Worm (Caenorhabditis elegans) whole organism, L2 larva: ENCODE measurements around the gene W10G11.1.

ENCODE experiments used
- C34F6.9 ChIP-seq: fragments of 150-350 bp; optimal IDR thresholded peaks from 2 replicates; lab custom pipeline; 2014; ENCODE audit warnings: missing biosample characterization, missing genetic modification characterization
- F13H6.1 ChIP-seq: sonication (generic microtip); optimal IDR thresholded peaks from 2 replicates; lab custom pipeline; 2016; ENCODE audit warnings: missing genetic modification characterization, missing compliant biosample characterization
- R02D3.7 ChIP-seq: fragments of 150-350 bp; optimal IDR thresholded peaks from 2 replicates; lab custom pipeline; 2014; ENCODE audit warnings: missing biosample characterization, missing genetic modification characterization
- ZK546.5 ChIP-seq: sonication (generic microtip); optimal IDR thresholded peaks from 2 replicates; lab custom pipeline; 2017; ENCODE audit warnings: missing biosample characterization, missing genetic modification characterization
- alr-1 ChIP-seq: fragments of 150-350 bp; optimal IDR thresholded peaks from 2 replicates; lab custom pipeline; 2014; ENCODE audit warnings: missing biosample characterization, missing genetic modification characterization
- aly-2 ChIP-seq: fragments of 150-350 bp; optimal IDR thresholded peaks from 2 replicates; lab custom pipeline; 2014; ENCODE audit warnings: missing biosample characterization, missing genetic modification characterization
- ama-1 ChIP-seq: fragments of 150-350 bp; optimal IDR thresholded peaks from 2 replicates; lab custom pipeline; 2018; ENCODE audit warnings: inconsistent platforms
- blmp-1 ChIP-seq: sonication (generic microtip); optimal IDR thresholded peaks from 2 replicates; lab custom pipeline; 2017; ENCODE audit warnings: missing genetic modification characterization, mild to moderate bottlenecking, missing compliant biosample characterization, antibody characterized with exemption, moderate library complexity; ENCODE audit not compliant: insufficient read depth
- ceh-16 ChIP-seq: fragments of 150-350 bp; optimal IDR thresholded peaks from 2 replicates; lab custom pipeline; 2014; ENCODE audit warnings: missing biosample characterization, missing genetic modification characterization
- ceh-82 ChIP-seq: fragments of 150-350 bp; optimal IDR thresholded peaks from 2 replicates; lab custom pipeline; 2014; ENCODE audit warnings: missing biosample characterization, missing genetic modification characterization
- crh-2 ChIP-seq: sonication (generic microtip); optimal IDR thresholded peaks from 2 replicates; lab custom pipeline; 2017; ENCODE audit warnings: missing biosample characterization, missing genetic modification characterization
- dmd-4 ChIP-seq: sonication (generic microtip); optimal IDR thresholded peaks from 2 replicates; lab custom pipeline; 2017; ENCODE audit warnings: missing biosample characterization, missing genetic modification characterization
- egl-27 ChIP-seq: sonication (generic microtip); optimal IDR thresholded peaks from 3 replicates; lab custom pipeline; 2017; ENCODE audit warnings: missing biosample characterization, missing genetic modification reagents, missing genetic modification characterization
- elt-1 ChIP-seq: fragments of 150-350 bp; optimal IDR thresholded peaks from 2 replicates; lab custom pipeline; 2014; ENCODE audit warnings: missing biosample characterization, missing genetic modification characterization
- elt-3 ChIP-seq: sonication (generic microtip); optimal IDR thresholded peaks from 2 replicates; lab custom pipeline; 2017; ENCODE audit warnings: missing biosample characterization, missing genetic modification characterization
- fos-1 ChIP-seq: fragments of 150-350 bp; optimal IDR thresholded peaks from 2 replicates; lab custom pipeline; 2014; ENCODE audit warnings: missing biosample characterization, missing genetic modification characterization
- gmeb-1 ChIP-seq: fragments of 150-350 bp; optimal IDR thresholded peaks from 2 replicates; lab custom pipeline; 2014; ENCODE audit warnings: missing biosample characterization, missing genetic modification characterization
- lin-11 ChIP-seq: fragments of 150-350 bp; sonication (generic microtip); optimal IDR thresholded peaks from 2 replicates; lab custom pipeline; 2014; ENCODE audit warnings: missing biosample characterization, missing genetic modification characterization, inconsistent platforms, mixed read lengths
- lin-13 ChIP-seq: fragments of 150-350 bp; optimal IDR thresholded peaks from 2 replicates; lab custom pipeline; 2014; ENCODE audit warnings: missing biosample characterization, missing genetic modification reagents, missing genetic modification characterization
- lin-39 ChIP-seq: fragments of 150-350 bp; optimal IDR thresholded peaks from 2 replicates; lab custom pipeline; 2014; ENCODE audit warnings: missing biosample characterization, missing genetic modification reagents, missing genetic modification characterization
- lsy-2 ChIP-seq, 2 experiments: fragments of 150-350 bp in 1 of 2; sonication (generic microtip) in 1 of 2; optimal IDR thresholded peaks; 2 replicates each; lab custom pipeline; 2014 to 2017; ENCODE audit warnings: missing biosample characterization in 2 of 2, missing genetic modification characterization in 2 of 2
- mbf-1 ChIP-seq: sonication (generic microtip); optimal IDR thresholded peaks from 2 replicates; lab custom pipeline; 2017; ENCODE audit warnings: missing biosample characterization, missing genetic modification characterization
- mdl-1 ChIP-seq, 2 experiments: fragments of 150-350 bp in 1 of 2; sonication (generic microtip) in 1 of 2; optimal IDR thresholded peaks; 2 replicates each; lab custom pipeline; 2017; ENCODE audit warnings: missing biosample characterization in 2 of 2, missing genetic modification characterization in 2 of 2
- nhr-10 ChIP-seq: sonication (generic microtip); optimal IDR thresholded peaks from 2 replicates; lab custom pipeline; 2017; ENCODE audit warnings: missing biosample characterization, missing genetic modification characterization
- nhr-11 ChIP-seq: fragments of 150-350 bp; optimal IDR thresholded peaks from 2 replicates; lab custom pipeline; 2014; ENCODE audit warnings: missing biosample characterization, missing genetic modification characterization
- nhr-12 ChIP-seq: fragments of 150-350 bp; optimal IDR thresholded peaks from 2 replicates; lab custom pipeline; 2014; ENCODE audit warnings: missing biosample characterization, missing genetic modification characterization
- nhr-21 ChIP-seq: fragments of 150-350 bp; optimal IDR thresholded peaks from 2 replicates; lab custom pipeline; 2014; ENCODE audit warnings: missing biosample characterization, missing genetic modification characterization
- nhr-23 ChIP-seq: fragments of 150-350 bp; optimal IDR thresholded peaks from 2 replicates; lab custom pipeline; 2014; ENCODE audit warnings: missing biosample characterization, missing genetic modification reagents, missing genetic modification characterization
- nhr-237 ChIP-seq: fragments of 150-350 bp; optimal IDR thresholded peaks from 2 replicates; lab custom pipeline; 2014; ENCODE audit warnings: missing biosample characterization, missing genetic modification characterization
- nhr-25 ChIP-seq: fragments of 150-350 bp; sonication (generic microtip); optimal IDR thresholded peaks from 3 replicates; lab custom pipeline; 2014; ENCODE audit warnings: missing biosample characterization, missing genetic modification characterization
- nhr-6 ChIP-seq: fragments of 150-350 bp; optimal IDR thresholded peaks from 2 replicates; lab custom pipeline; 2014; ENCODE audit warnings: missing biosample characterization, missing genetic modification characterization
- nhr-77 ChIP-seq: fragments of 150-350 bp; optimal IDR thresholded peaks from 2 replicates; lab custom pipeline; 2014; ENCODE audit warnings: missing biosample characterization, missing genetic modification characterization
- peb-1 ChIP-seq: fragments of 150-350 bp; optimal IDR thresholded peaks from 2 replicates; lab custom pipeline; 2014; ENCODE audit warnings: missing biosample characterization, missing genetic modification characterization
- sem-4 ChIP-seq: fragments of 150-350 bp; optimal IDR thresholded peaks from 2 replicates; lab custom pipeline; 2014; ENCODE audit warnings: missing biosample characterization, missing genetic modification reagents, missing genetic modification characterization
- skn-1 ChIP-seq: sonication (generic microtip); optimal IDR thresholded peaks from 2 replicates; lab custom pipeline; 2017; ENCODE audit warnings: missing biosample characterization, missing genetic modification characterization
- sma-3 ChIP-seq: sonication (generic microtip); optimal IDR thresholded peaks from 2 replicates; lab custom pipeline; 2016; ENCODE audit warnings: missing genetic modification reagents, missing genetic modification characterization, missing compliant biosample characterization
- sma-9 ChIP-seq, 2 experiments: fragments of 150-350 bp in 1 of 2; sonication (generic microtip) in 1 of 2; optimal IDR thresholded peaks; 2 replicates each; lab custom pipeline; 2014 to 2016; ENCODE audit warnings: missing genetic modification characterization in 2 of 2, mild to moderate bottlenecking in 1 of 2, missing biosample characterization in 1 of 2, missing compliant biosample characterization in 1 of 2, missing genetic modification reagents in 1 of 2, moderate library complexity in 1 of 2
- unc-55 ChIP-seq: fragments of 150-350 bp; sonication (generic microtip); optimal IDR thresholded peaks from 3 replicates; lab custom pipeline; 2014; ENCODE audit warnings: missing biosample characterization, missing genetic modification reagents, missing genetic modification characterization
- unc-62 ChIP-seq: fragments of 150-350 bp; optimal IDR thresholded peaks from 2 replicates; lab custom pipeline; 2014; ENCODE audit warnings: missing biosample characterization, missing genetic modification reagents, missing genetic modification characterization
- ztf-1 ChIP-seq: fragments of 200-800 bp; sonication (Bioruptor generic); conservative IDR thresholded peaks from 2 replicates; pipeline ENCODE4 v1.3.6; 2022; ENCODE audit warnings: missing genetic modification characterization, missing compliant biosample characterization
- ztf-4 ChIP-seq: fragments of 150-350 bp; optimal IDR thresholded peaks from 2 replicates; lab custom pipeline; 2014; ENCODE audit warnings: missing biosample characterization, missing genetic modification characterization

Gene W10G11.1

ce11 chrII:3557417-3557816 lies 3.1 kb downstream of the W10G11.1 start, which contains the start of gene lgc-45:
lgc-45 (plus strand) TSS chrII:3557472.
- TF ChIP-seq lin-39 (tag; lab: Kevin White, UChicago) (no peak), peb-1 (no peak), elt-3 (tag; lab: Kevin White, UChicago) (no peak), lin-11 (no peak), C34F6.9 (tag; lab: Kevin White, UChicago) (no peak)
- TF ChIP-seq, all 48 proteins: peak for 0

DNA sequence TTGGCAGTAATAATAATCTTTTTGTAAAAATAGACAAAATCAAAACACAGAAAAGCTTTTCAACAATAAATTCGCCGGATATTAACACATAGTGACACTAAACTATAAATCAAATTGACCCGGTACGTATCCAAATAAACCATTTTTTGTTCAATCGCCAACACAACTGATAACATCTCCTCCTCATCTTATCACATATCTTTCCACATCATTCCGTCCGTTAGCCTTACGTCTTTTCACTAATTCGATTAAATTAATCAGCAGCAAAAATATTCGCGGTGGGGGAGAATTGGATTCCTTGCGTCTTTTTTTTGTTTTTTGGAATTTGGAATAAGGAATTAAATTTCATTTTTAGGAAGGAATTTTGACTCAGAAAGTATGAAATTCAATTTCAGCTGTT lies 3.9 kb downstream of the W10G11.1 start:
- TF ChIP-seq ama-1 (no peak), nhr-25 (tag; lab: Kevin White, UChicago) (no peak), sem-4 (no peak), lin-13 (no peak), sma-9 (GFP tag; optimal IDR thresholded peaks at IDR 0.05; lab: Kevin White, UChicago) (no peak), sma-9 (tag; optimal IDR thresholded peaks at IDR 0.05; lab: Kevin White, UChicago) (no peak), nhr-237 (no peak), lsy-2 (tag; optimal IDR thresholded peaks at IDR 0.05; lab: Kevin White, UChicago) (no peak), ceh-16 (tag; lab: Kevin White, UChicago) (no peak), fos-1 (tag; lab: Kevin White, UChicago) (no peak), mdl-1 (tag; optimal IDR thresholded peaks at IDR 0.05; lab: Kevin White, UChicago) (no peak), ceh-82 (tag; lab: Kevin White, UChicago) (no peak)

DNA sequence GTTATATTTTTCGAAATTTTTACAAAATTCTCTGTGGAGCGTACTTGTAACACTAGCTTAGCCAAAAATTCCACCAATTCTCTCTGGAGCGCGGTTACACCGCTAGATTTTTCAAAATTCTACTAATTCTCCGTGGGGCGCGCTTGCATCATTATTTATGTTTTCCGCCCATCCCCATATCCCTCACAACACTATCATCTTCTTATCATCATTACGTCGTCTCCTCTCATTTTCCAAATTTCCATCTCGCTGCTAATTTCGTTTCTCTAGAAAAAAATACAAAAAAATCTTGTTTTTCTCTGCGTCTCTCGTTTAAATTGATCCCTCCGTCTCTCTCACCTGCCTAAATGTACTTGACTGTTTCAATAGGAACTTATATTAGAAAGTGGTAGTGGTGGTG lies 5.2 kb downstream of the W10G11.1 start:
- TF ChIP-seq sma-3 (GFP tag; lab: Kevin White, UChicago) (peak; percentile 54), skn-1 (tag; lab: Kevin White, UChicago) (no peak)

- TF ChIP-seq nhr-237 (no peak), lin-39 (tag; lab: Kevin White, UChicago) (no peak), ztf-4 (no peak), skn-1 (tag; lab: Kevin White, UChicago) (no peak), nhr-21 (tag; lab: Kevin White, UChicago) (no peak), blmp-1 (tag; lab: Kevin White, UChicago) (no peak), mdl-1 (tag; optimal IDR thresholded peaks at IDR 0.05; lab: Kevin White, UChicago) (no peak), nhr-25 (tag; lab: Kevin White, UChicago) (no peak), crh-2 (tag; lab: Kevin White, UChicago) (no peak), ZK546.5 (no peak), unc-55 (GFP tag; lab: Kevin White, UChicago) (no peak), nhr-77 (no peak), unc-62 (GFP tag; lab: Kevin White, UChicago) (no peak), R02D3.7 (tag; lab: Kevin White, UChicago) (no peak), lsy-2 (tag; optimal IDR thresholded peaks at IDR 0.05; lab: Kevin White, UChicago) (no peak)
These were observed 5.8 kb downstream of the W10G11.1 start for ce11 chrII:3554673-3555072.

DNA sequence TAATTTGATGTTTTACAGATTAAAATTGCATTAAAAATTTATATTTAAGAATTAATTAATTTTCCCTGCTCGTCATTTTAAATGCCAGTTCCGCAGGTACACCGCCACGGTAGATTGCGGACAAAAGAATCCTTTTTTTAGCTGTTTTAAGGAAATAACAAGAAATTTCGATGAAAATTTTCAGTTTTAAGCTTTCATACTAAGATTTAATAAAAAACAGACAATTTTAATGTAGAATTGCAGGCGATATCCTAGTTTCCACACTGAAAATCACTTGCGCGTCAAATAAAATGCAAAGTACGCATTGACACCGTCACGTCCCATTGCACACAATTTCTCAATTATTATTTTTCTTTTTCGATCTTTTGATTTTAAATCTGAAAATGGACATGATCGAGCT lies 7.0 kb downstream of the W10G11.1 start, which contains the start of gene dnc-3:
Gene dnc-3, plus strand, starts transcription at position 272 of the 400 bp plus-strand sequence.
- TF ChIP-seq nhr-23 (tag; lab: Kevin White, UChicago), result no peak
- no peak for TF ChIP-seq ztf-4
- TF ChIP-seq unc-62 (GFP tag; lab: Kevin White, UChicago), result no peak
- peak; percentile 68 for TF ChIP-seq C34F6.9 (tag; lab: Kevin White, UChicago)
- TF ChIP-seq sma-3 (GFP tag; lab: Kevin White, UChicago), result peak; percentile 66
- TF ChIP-seq ama-1, result no peak
- TF ChIP-seq unc-55 (GFP tag; lab: Kevin White, UChicago), result peak; percentile 45
- TF ChIP-seq lsy-2 (tag; optimal IDR thresholded peaks at IDR 0.05; lab: Kevin White, UChicago), result peak; percentile 65 to 86
- TF ChIP-seq F13H6.1 (tag; lab: Kevin White, UChicago), result peak; percentile 58
- TF ChIP-seq R02D3.7 (tag; lab: Kevin White, UChicago), result no peak
- TF ChIP-seq gmeb-1 (tag; lab: Kevin White, UChicago), result peak; percentile 55
- TF ChIP-seq egl-27 (tag; lab: Kevin White, UChicago), result no peak
- no peak for TF ChIP-seq mbf-1 (tag; lab: Kevin White, UChicago)
- no peak for TF ChIP-seq nhr-12
- TF ChIP-seq elt-1 (tag; lab: Kevin White, UChicago), result no peak
- TF ChIP-seq ztf-1, result no peak
- peak; percentile 23 for TF ChIP-seq nhr-6 (tag; lab: Kevin White, UChicago)
- TF ChIP-seq aly-2 (tag; lab: Kevin White, UChicago), result no peak
- TF ChIP-seq blmp-1 (tag; lab: Kevin White, UChicago), result no peak
- TF ChIP-seq dmd-4 (tag; lab: Kevin White, UChicago), result no peak
- TF ChIP-seq nhr-237, result no peak
- TF ChIP-seq skn-1 (tag; lab: Kevin White, UChicago), result no peak
- peak; percentile 8 for TF ChIP-seq crh-2 (tag; lab: Kevin White, UChicago)
- peak; percentile 10 for TF ChIP-seq fos-1 (tag; lab: Kevin White, UChicago)
- no peak for TF ChIP-seq alr-1
- TF ChIP-seq nhr-10 (tag; lab: Kevin White, UChicago), result no peak
- TF ChIP-seq sem-4, result no peak
- TF ChIP-seq ZK546.5, result no peak
- no peak for TF ChIP-seq nhr-77
- no peak for TF ChIP-seq ceh-16 (tag; lab: Kevin White, UChicago)
- TF ChIP-seq mdl-1 (tag; optimal IDR thresholded peaks at IDR 0.05; lab: Kevin White, UChicago), result no peak
- peak; percentile 57 for TF ChIP-seq nhr-25 (tag; lab: Kevin White, UChicago)
- TF ChIP-seq lin-11, result no peak
- TF ChIP-seq lin-13, result peak; percentile 71
- no peak for TF ChIP-seq nhr-11
- TF ChIP-seq lin-39 (tag; lab: Kevin White, UChicago), result no peak
- TF ChIP-seq nhr-21 (tag; lab: Kevin White, UChicago), result peak; percentile 28
- TF ChIP-seq sma-9 (GFP tag; optimal IDR thresholded peaks at IDR 0.05; lab: Kevin White, UChicago), result no peak
- no peak for TF ChIP-seq sma-9 (tag; optimal IDR thresholded peaks at IDR 0.05; lab: Kevin White, UChicago)
